Fruit fly (Drosophila melanogaster) whole organism, prepupa: ENCODE results near the gene Polr1B.
A peak's percentile ranks its signal among the peaks of the same experiment; 100 is the strongest.

Source experiments
- Blimp-1 ChIP-seq: fragments of 200-800 bp; sonication (Bioruptor generic); optimal IDR thresholded peaks from 3 replicates; lab custom pipeline; 2017; ENCODE audit warnings: missing biosample characterization, missing genetic modification characterization, mild to moderate bottlenecking, moderate library complexity, missing genetic modification reagents
- CG10631 ChIP-seq: fragments of 200-800 bp; sonication (Bioruptor generic); optimal IDR thresholded peaks from 2 replicates; lab custom pipeline; 2016; ENCODE audit warnings: missing biosample characterization, missing genetic modification characterization
- CG10669 ChIP-seq: fragments of 200-800 bp; sonication (Bioruptor generic); optimal IDR thresholded peaks from 3 replicates; lab custom pipeline; 2018; ENCODE audit warnings: missing biosample characterization, mild to moderate bottlenecking, missing genetic modification characterization, moderate library complexity
- CG11294 ChIP-seq: fragments of 200-800 bp; sonication (Bioruptor generic); IDR thresholded peaks from 2 replicates; pipeline ENCODE4 v1.3.6; 2022; ENCODE audit warnings: missing biosample characterization, missing genetic modification characterization
- CG11762 ChIP-seq: fragments of 200-800 bp; sonication (Bioruptor generic); optimal IDR thresholded peaks from 3 replicates; lab custom pipeline; 2016; ENCODE audit warnings: missing biosample characterization, missing genetic modification characterization; ENCODE audit not compliant: insufficient read depth
- CG1621 ChIP-seq: fragments of 200-800 bp; sonication (Bioruptor generic); optimal IDR thresholded peaks from 3 replicates; lab custom pipeline; 2018; ENCODE audit warnings: missing biosample characterization, mild to moderate bottlenecking, missing genetic modification characterization
- CG16779 ChIP-seq: fragments of 200-800 bp; sonication (Bioruptor generic); optimal IDR thresholded peaks from 3 replicates; lab custom pipeline; 2017; ENCODE audit warnings: missing biosample characterization, mild to moderate bottlenecking, missing genetic modification characterization
- CG3032 ChIP-seq: fragments of 200-800 bp; optimal IDR thresholded peaks from 2 replicates; lab custom pipeline; 2019; ENCODE audit warnings: missing biosample characterization, mild to moderate bottlenecking, missing genetic modification characterization, moderate library complexity
- CG31627 ChIP-seq: fragments of 200-800 bp; sonication (Bioruptor generic); optimal IDR thresholded peaks from 3 replicates; lab custom pipeline; 2016; ENCODE audit warnings: missing biosample characterization, missing genetic modification characterization
- CG32006 ChIP-seq: fragments of 200-800 bp; sonication (Bioruptor generic); optimal IDR thresholded peaks from 3 replicates; lab custom pipeline; 2017; ENCODE audit warnings: missing biosample characterization, mild to moderate bottlenecking, missing genetic modification characterization
- CG34406 ChIP-seq: fragments of 200-800 bp; sonication (Bioruptor generic); optimal IDR thresholded peaks from 3 replicates; lab custom pipeline; 2016; ENCODE audit warnings: missing biosample characterization, missing genetic modification characterization
- CG3919 ChIP-seq: fragments of 200-800 bp; sonication (Bioruptor generic); optimal IDR thresholded peaks from 3 replicates; lab custom pipeline; 2016; ENCODE audit warnings: missing biosample characterization, missing genetic modification characterization
- CG4318 ChIP-seq: fragments of 200-800 bp; sonication (Bioruptor generic); optimal IDR thresholded peaks from 3 replicates; lab custom pipeline; 2017; ENCODE audit warnings: missing biosample characterization, mild to moderate bottlenecking, missing genetic modification characterization
- CG6276 ChIP-seq: fragments of 200-800 bp; sonication (Bioruptor generic); optimal IDR thresholded peaks from 2 replicates; lab custom pipeline; 2017; ENCODE audit warnings: missing biosample characterization, mild to moderate bottlenecking, missing genetic modification characterization
- CG6792 ChIP-seq: fragments of 200-800 bp; sonication (Bioruptor generic); optimal IDR thresholded peaks from 3 replicates; lab custom pipeline; 2016; ENCODE audit warnings: missing biosample characterization, missing genetic modification characterization
- CG6808 ChIP-seq: fragments of 200-800 bp; sonication (Bioruptor generic); optimal IDR thresholded peaks from 3 replicates; lab custom pipeline; 2017; ENCODE audit warnings: missing biosample characterization, missing genetic modification characterization, mild to moderate bottlenecking, moderate library complexity, missing genetic modification reagents
- CG8119 ChIP-seq: fragments of 200-800 bp; sonication (Bioruptor generic); IDR thresholded peaks from 3 replicates; pipeline ENCODE4 v1.3.6; 2022; ENCODE audit warnings: missing biosample characterization, missing genetic modification characterization
- CG8319 ChIP-seq: fragments of 200-800 bp; sonication (Bioruptor generic); optimal IDR thresholded peaks from 3 replicates; lab custom pipeline; 2016; ENCODE audit warnings: missing biosample characterization, missing genetic modification characterization
- CG8632 ChIP-seq: fragments of 200-800 bp; sonication (Bioruptor generic); optimal IDR thresholded peaks from 3 replicates; lab custom pipeline; 2016; ENCODE audit warnings: missing biosample characterization, missing genetic modification characterization
- CG9139 ChIP-seq: fragments of 200-800 bp; sonication (Bioruptor generic); optimal IDR thresholded peaks from 3 replicates; lab custom pipeline; 2017; ENCODE audit warnings: missing biosample characterization, mild to moderate bottlenecking, missing genetic modification characterization
- Eip75B ChIP-seq: fragments of 200-800 bp; sonication (Bioruptor generic); optimal IDR thresholded peaks from 3 replicates; lab custom pipeline; 2016; ENCODE audit warnings: missing biosample characterization, missing genetic modification characterization
- Eip78C ChIP-seq: fragments of 200-800 bp; sonication (Bioruptor generic); peaks from one replicate; lab custom pipeline; 2016; ENCODE audit warnings: missing biosample characterization, missing genetic modification characterization
- Eip93F ChIP-seq: fragments of 200-800 bp; sonication (Bioruptor generic); optimal IDR thresholded peaks from 2 replicates; lab custom pipeline; 2016; ENCODE audit warnings: missing biosample characterization, mild to moderate bottlenecking, missing genetic modification characterization
- Ets21C ChIP-seq: fragments of 200-800 bp; sonication (Bioruptor generic); optimal IDR thresholded peaks from 3 replicates; lab custom pipeline; 2016; ENCODE audit warnings: missing biosample characterization, missing genetic modification characterization
- Ets96B ChIP-seq: fragments of 200-800 bp; optimal IDR thresholded peaks from 2 replicates; lab custom pipeline; 2019; ENCODE audit warnings: missing biosample characterization, mild to moderate bottlenecking, missing genetic modification characterization, moderate library complexity
- Gug ChIP-seq: fragments of 200-800 bp; sonication (Bioruptor generic); IDR thresholded peaks from 2 replicates; pipeline ENCODE4 v1.3.6; 2022; ENCODE audit warnings: missing biosample characterization, missing genetic modification characterization
- Hr39 ChIP-seq: fragments of 200-800 bp; sonication (Bioruptor generic); optimal IDR thresholded peaks from 2 replicates; lab custom pipeline; 2016; ENCODE audit warnings: missing biosample characterization, missing genetic modification characterization
- Hr4 ChIP-seq: fragments of 200-800 bp; sonication (Bioruptor generic); optimal IDR thresholded peaks from 3 replicates; lab custom pipeline; 2016; ENCODE audit warnings: missing biosample characterization, missing genetic modification characterization
- Lpt ChIP-seq: fragments of 200-800 bp; sonication (Bioruptor generic); optimal IDR thresholded peaks from 3 replicates; lab custom pipeline; 2016; ENCODE audit warnings: missing biosample characterization, missing genetic modification characterization
- Met ChIP-seq: fragments of 200-800 bp; sonication (Bioruptor generic); optimal IDR thresholded peaks from 3 replicates; lab custom pipeline; 2016; ENCODE audit warnings: missing biosample characterization, missing genetic modification characterization
- Smox ChIP-seq: fragments of 200-800 bp; sonication (Bioruptor generic); optimal IDR thresholded peaks from 3 replicates; lab custom pipeline; 2016; ENCODE audit warnings: missing biosample characterization, missing genetic modification characterization
- Sox102F ChIP-seq: fragments of 200-800 bp; sonication (Bioruptor generic); optimal IDR thresholded peaks from 2 replicates; lab custom pipeline; 2016; ENCODE audit warnings: missing biosample characterization, mild to moderate bottlenecking, missing genetic modification characterization
- Sox14 ChIP-seq: fragments of 200-800 bp; sonication (Bioruptor generic); optimal IDR thresholded peaks from 3 replicates; lab custom pipeline; 2016; ENCODE audit warnings: missing biosample characterization, missing genetic modification characterization
- Sox15 ChIP-seq: fragments of 200-800 bp; sonication (Bioruptor generic); optimal IDR thresholded peaks from 3 replicates; lab custom pipeline; 2016; ENCODE audit warnings: missing biosample characterization, missing genetic modification characterization
- achi ChIP-seq: fragments of 200-800 bp; sonication (Bioruptor generic); optimal IDR thresholded peaks from 3 replicates; lab custom pipeline; 2016; ENCODE audit warnings: missing biosample characterization, missing genetic modification characterization
- acj6 ChIP-seq: fragments of 200-800 bp; sonication (Bioruptor generic); optimal IDR thresholded peaks from 3 replicates; lab custom pipeline; 2016; ENCODE audit warnings: missing biosample characterization, missing genetic modification characterization
- cyc ChIP-seq: fragments of 200-800 bp; sonication (Bioruptor generic); optimal IDR thresholded peaks from 3 replicates; lab custom pipeline; 2016; ENCODE audit warnings: missing biosample characterization, missing genetic modification characterization
- dac ChIP-seq: fragments of 200-800 bp; sonication (Bioruptor generic); optimal IDR thresholded peaks from 2 replicates; lab custom pipeline; 2017; ENCODE audit warnings: missing biosample characterization, mild to moderate bottlenecking, missing genetic modification characterization
- dsx ChIP-seq: fragments of 200-800 bp; optimal IDR thresholded peaks from 3 replicates; lab custom pipeline; 2019; ENCODE audit warnings: missing biosample characterization, mild to moderate bottlenecking, missing genetic modification characterization, moderate library complexity; ENCODE audit not compliant: poor library complexity, severe bottlenecking
- eg ChIP-seq: fragments of 200-800 bp; sonication (Bioruptor generic); IDR thresholded peaks from 3 replicates; pipeline ENCODE4 v1.3.6; 2022; ENCODE audit warnings: missing biosample characterization, missing genetic modification characterization
- esn ChIP-seq: fragments of 200-800 bp; sonication (Bioruptor generic); optimal IDR thresholded peaks from 2 replicates; lab custom pipeline; 2016; ENCODE audit warnings: missing biosample characterization, mild to moderate bottlenecking, missing genetic modification characterization, moderate library complexity
- fd59A ChIP-seq: fragments of 200-800 bp; sonication (Bioruptor generic); optimal IDR thresholded peaks from 2 replicates; lab custom pipeline; 2017; ENCODE audit warnings: missing biosample characterization, mild to moderate bottlenecking, missing genetic modification characterization, missing genetic modification reagents
- fd85E ChIP-seq: fragments of 200-800 bp; sonication (Bioruptor generic); optimal IDR thresholded peaks from 3 replicates; lab custom pipeline; 2016; ENCODE audit warnings: missing biosample characterization, missing genetic modification characterization
- fkh ChIP-seq: fragments of 200-800 bp; sonication (Bioruptor generic); optimal IDR thresholded peaks from 3 replicates; lab custom pipeline; 2017; ENCODE audit warnings: missing biosample characterization, mild to moderate bottlenecking, missing genetic modification characterization, moderate library complexity
- lz ChIP-seq: fragments of 200-800 bp; sonication (Bioruptor generic); optimal IDR thresholded peaks from 3 replicates; lab custom pipeline; 2016; ENCODE audit warnings: missing biosample characterization, missing genetic modification characterization
- net ChIP-seq: fragments of 200-800 bp; sonication (Bioruptor generic); optimal IDR thresholded peaks from 3 replicates; lab custom pipeline; 2016; ENCODE audit warnings: missing biosample characterization, missing genetic modification characterization
- pdm3 ChIP-seq: fragments of 200-800 bp; sonication (Bioruptor generic); optimal IDR thresholded peaks from 3 replicates; lab custom pipeline; 2016; ENCODE audit warnings: missing biosample characterization, missing genetic modification characterization
- salr ChIP-seq, 2 experiments: fragments of 200-800 bp; sonication (Bioruptor generic); optimal IDR thresholded peaks; 3 replicates each; lab custom pipeline; 2016 to 2018; ENCODE audit warnings: missing biosample characterization in 2 of 2, missing genetic modification characterization in 2 of 2, mild to moderate bottlenecking in 1 of 2
- ss ChIP-seq, 2 experiments: fragments of 200-800 bp; sonication (Bioruptor generic); optimal IDR thresholded peaks; 2 replicates in 1 of 2; 3 replicates in 1 of 2; lab custom pipeline; 2017 to 2018; ENCODE audit warnings: mild to moderate bottlenecking in 2 of 2, missing biosample characterization in 2 of 2, missing genetic modification characterization in 2 of 2, moderate library complexity in 1 of 2
- svp ChIP-seq: fragments of 200-800 bp; sonication (Bioruptor generic); peaks from one replicate; lab custom pipeline; 2016; ENCODE audit warnings: missing biosample characterization, missing genetic modification characterization
- topi ChIP-seq: fragments of 200-800 bp; sonication (Bioruptor generic); optimal IDR thresholded peaks from 3 replicates; lab custom pipeline; 2016; ENCODE audit warnings: missing biosample characterization, missing genetic modification characterization
- vri ChIP-seq: fragments of 200-800 bp; sonication (Bioruptor generic); optimal IDR thresholded peaks from 3 replicates; lab custom pipeline; 2016; ENCODE audit warnings: missing biosample characterization, mild to moderate bottlenecking, missing genetic modification characterization

Polr1B gene

dm6 chr2L:368398-369008 lies 35.6 kb upstream of the Polr1B start:
- no peak for TF ChIP-seq salr (GFP tag; optimal IDR thresholded peaks at IDR 0.05; lab: Kevin White, UChicago)
- TF ChIP-seq svp (GFP tag; lab: Kevin White, UChicago), result peak; percentile 69
- no peak for TF ChIP-seq Met
- no peak for TF ChIP-seq fd85E (GFP tag; lab: Kevin White, UChicago)
- TF ChIP-seq Sox102F (GFP tag; lab: Kevin White, UChicago), result peak; percentile 14
- no peak for TF ChIP-seq achi (GFP tag; lab: Kevin White, UChicago)
- TF ChIP-seq acj6, result peak; percentile 5
- no peak for TF ChIP-seq Blimp-1 (GFP tag; lab: Kevin White, UChicago)
- TF ChIP-seq CG34406 (GFP tag; lab: Kevin White, UChicago), result no peak
- TF ChIP-seq CG1621 (tag; lab: Kevin White, UChicago), result no peak
- TF ChIP-seq Ets96B (tag; lab: Kevin White, UChicago), result no peak
- peak; percentile 29 for TF ChIP-seq esn (GFP tag; lab: Kevin White, UChicago)
- TF ChIP-seq CG10631 (GFP tag; lab: Kevin White, UChicago), result no peak
- TF ChIP-seq CG6808, result no peak
- TF ChIP-seq cyc, result no peak
- TF ChIP-seq CG9139 (GFP tag; lab: Kevin White, UChicago), result no peak
- TF ChIP-seq Hr39 (GFP tag; lab: Kevin White, UChicago), result no peak
- no peak for TF ChIP-seq CG8119 (GFP tag; lab: Robert Waterston, UW)
- no peak for TF ChIP-seq CG16779 (tag; lab: Kevin White, UChicago)
- no peak for TF ChIP-seq CG6792 (GFP tag; lab: Kevin White, UChicago)
- TF ChIP-seq Lpt, result no peak
- no peak for TF ChIP-seq topi (GFP tag; lab: Kevin White, UChicago)
- no peak for TF ChIP-seq CG4318 (GFP tag; lab: Kevin White, UChicago)
- no peak for TF ChIP-seq Ets21C (GFP tag; lab: Kevin White, UChicago)
- TF ChIP-seq vri (GFP tag; lab: Kevin White, UChicago), result no peak
- no peak for TF ChIP-seq pdm3 (GFP tag; lab: Kevin White, UChicago)
- no peak for TF ChIP-seq Sox14 (GFP tag; lab: Kevin White, UChicago)
- no peak for TF ChIP-seq CG11294 (GFP tag; lab: Robert Waterston, UW)
- no peak for TF ChIP-seq Eip75B (GFP tag; lab: Kevin White, UChicago)
- no peak for TF ChIP-seq CG3919 (GFP tag; lab: Kevin White, UChicago)
- no peak for TF ChIP-seq Hr4
- TF ChIP-seq CG31627 (GFP tag; lab: Kevin White, UChicago), result no peak
- no peak for TF ChIP-seq CG8632 (GFP tag; lab: Kevin White, UChicago)
- no peak for TF ChIP-seq eg
- no peak for TF ChIP-seq Sox15 (GFP tag; lab: Kevin White, UChicago)
- peak; percentile 3 for TF ChIP-seq CG32006 (GFP tag; lab: Kevin White, UChicago)
- TF ChIP-seq dac (GFP tag; lab: Kevin White, UChicago), result no peak
- TF ChIP-seq Smox (GFP tag; lab: Kevin White, UChicago), result no peak
- no peak for TF ChIP-seq fd59A (GFP tag; lab: Kevin White, UChicago)
- no peak for TF ChIP-seq dsx (GFP tag; lab: Kevin White, UChicago)
- no peak for TF ChIP-seq ss (GFP tag; optimal IDR thresholded peaks at IDR 0.05; lab: Kevin White, UChicago)
- TF ChIP-seq net (GFP tag; lab: Kevin White, UChicago), result no peak
- no peak for TF ChIP-seq CG8319 (GFP tag; lab: Kevin White, UChicago)
- no peak for TF ChIP-seq CG11762 (GFP tag; lab: Kevin White, UChicago)
- peak; percentile 1 for TF ChIP-seq CG10669 (GFP tag; lab: Kevin White, UChicago)
- no peak for TF ChIP-seq CG3032 (tag; lab: Kevin White, UChicago)
- no peak for TF ChIP-seq fkh
- no peak for TF ChIP-seq Eip93F
- peak; percentile 35 for TF ChIP-seq Eip78C (GFP tag; lab: Kevin White, UChicago)
- TF ChIP-seq Gug (GFP tag; lab: Robert Waterston, UW), result no peak
- no peak for TF ChIP-seq CG6276 (GFP tag; lab: Kevin White, UChicago)
- TF ChIP-seq lz (GFP tag; lab: Kevin White, UChicago), result no peak
